Fruit fly (Drosophila melanogaster): ENCODE measurements around the gene Amt.

DNA sequence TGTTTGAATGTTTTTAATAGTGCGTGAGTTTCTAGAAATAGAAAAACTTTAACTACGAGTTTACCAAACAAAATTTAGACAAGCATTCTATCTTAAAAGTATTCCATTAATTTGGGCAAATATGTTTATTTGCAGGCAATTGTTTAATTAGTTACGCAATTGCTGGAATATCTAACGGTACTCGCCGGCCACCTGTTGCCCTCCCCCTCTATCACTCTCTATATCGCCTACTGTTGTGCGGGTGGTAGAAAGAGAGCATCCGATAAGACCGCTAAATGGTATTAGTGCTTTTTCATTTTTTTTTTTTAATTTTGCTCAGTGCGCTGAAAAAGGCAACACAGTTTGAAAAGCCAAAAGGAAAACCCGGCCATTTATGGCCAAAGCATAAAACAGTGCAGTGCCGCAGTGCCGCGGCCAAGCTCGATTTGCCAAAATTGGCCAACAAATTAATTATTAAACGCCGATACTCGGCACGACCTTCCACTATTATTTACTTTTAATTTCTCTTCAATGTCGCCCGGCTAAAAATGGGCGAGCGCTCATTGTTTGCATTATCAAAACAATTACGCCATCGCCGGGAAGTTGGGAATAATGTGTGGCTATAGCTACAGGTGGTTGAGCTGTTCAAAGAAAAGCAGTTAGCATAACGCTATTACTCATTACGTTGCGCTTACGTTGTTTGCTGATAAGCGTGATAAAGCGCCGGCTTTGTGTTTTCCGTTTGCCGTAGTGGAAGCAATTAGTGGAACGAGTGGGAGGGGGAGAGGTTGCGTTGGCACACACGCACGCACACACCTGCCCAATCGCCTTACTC, 41.1 kb upstream of the Amt start:
- no peak for TF ChIP-seq CG17806 (tag; optimal IDR thresholded peaks at IDR 0.05)
- TF ChIP-seq EcR (GFP tag; optimal IDR thresholded peaks at IDR 0.05) = no peak
- TF ChIP-seq CG4496 (GFP tag; IDR thresholded peaks at IDR 0.05) = no peak
- TF ChIP-seq CG8159 (tag; optimal IDR thresholded peaks at IDR 0.05) = no peak
- no peak for TF ChIP-seq CG15710 (tag; optimal IDR thresholded peaks at IDR 0.05)
- no peak for TF ChIP-seq Ets98B (GFP tag; IDR thresholded peaks at IDR 0.05)

Measured in whole organism, pupa.